Worm (Caenorhabditis elegans): ENCODE measurements around the gene adt-2.

adt-2 gene

ce11 chrX:7546509-7546908, 39.5 kb upstream of the adt-2 start, which contains the start of gene col-174:
TSS of gene col-174 (plus strand) at chrX:7546809.
- TF ChIP-seq mbf-1 (tag; optimal IDR thresholded peaks at IDR 0.05), result no peak
- TF ChIP-seq aly-2 (tag; optimal IDR thresholded peaks at IDR 0.05), result no peak
- TF ChIP-seq nhr-25 (tag; optimal IDR thresholded peaks at IDR 0.05), result no peak
- no peak for TF ChIP-seq F13H6.1 (tag; optimal IDR thresholded peaks at IDR 0.05)
- TF ChIP-seq nhr-23 (tag; optimal IDR thresholded peaks at IDR 0.05), result no peak
- TF ChIP-seq alr-1 (tag; optimal IDR thresholded peaks at IDR 0.05), result no peak
- no peak for TF ChIP-seq sma-9 (GFP tag; optimal IDR thresholded peaks at IDR 0.05)
- no peak for TF ChIP-seq sma-9 (tag; optimal IDR thresholded peaks at IDR 0.05)
- no peak for TF ChIP-seq nhr-21 (tag; optimal IDR thresholded peaks at IDR 0.05)
- TF ChIP-seq fos-1 (tag; optimal IDR thresholded peaks at IDR 0.05), result no peak
- TF ChIP-seq Y55F3AM.14 (GFP tag; optimal IDR thresholded peaks at IDR 0.05), result no peak

ce11 chrX:7547696-7548095, 38.3 kb upstream of the adt-2 start:
- TF ChIP-seq elt-3 (tag; optimal IDR thresholded peaks at IDR 0.05) (no peak), peb-1 (tag; optimal IDR thresholded peaks at IDR 0.05) (no peak), nhr-129 (tag; optimal IDR thresholded peaks at IDR 0.05) (no peak), ztf-1 (GFP tag; conservative IDR thresholded peaks at IDR 0.05) (no peak), ztf-4 (tag; optimal IDR thresholded peaks at IDR 0.05) (no peak), nhr-23 (tag; optimal IDR thresholded peaks at IDR 0.05) (no peak), nhr-237 (tag; optimal IDR thresholded peaks at IDR 0.05) (no peak), blmp-1 (tag; optimal IDR thresholded peaks at IDR 0.05; ENCODE audit: insufficient read depth) (no peak)

- TF ChIP-seq ama-1 (optimal IDR thresholded peaks at IDR 0.05) (no peak), aly-2 (tag; optimal IDR thresholded peaks at IDR 0.05) (no peak)
Measured at ce11 chrX:7548158-7548557, 37.9 kb upstream of the adt-2 start, which contains the start of gene F46C8.1. TSS of gene F46C8.1 (plus strand) at chrX:7548458.

ce11 chrX:7550452-7550851, 35.6 kb upstream of the adt-2 start:
- TF ChIP-seq egl-27 (tag; optimal IDR thresholded peaks at IDR 0.05) (no peak), elt-1 (tag; optimal IDR thresholded peaks at IDR 0.05) (no peak), ztf-11 (tag; optimal IDR thresholded peaks at IDR 0.05) (no peak), nhr-12 (tag; optimal IDR thresholded peaks at IDR 0.05) (no peak), nhr-21 (tag; optimal IDR thresholded peaks at IDR 0.05) (no peak), lin-13 (GFP tag; optimal IDR thresholded peaks at IDR 0.05) (no peak)

- TF ChIP-seq lin-39 (tag; optimal IDR thresholded peaks at IDR 0.05) (no peak), dmd-4 (tag; optimal IDR thresholded peaks at IDR 0.05) (no peak), ztf-4 (tag; optimal IDR thresholded peaks at IDR 0.05) (no peak), ceh-82 (tag; optimal IDR thresholded peaks at IDR 0.05) (no peak), nhr-10 (tag; optimal IDR thresholded peaks at IDR 0.05) (no peak), lin-11 (tag; optimal IDR thresholded peaks at IDR 0.05) (no peak), alr-1 (tag; optimal IDR thresholded peaks at IDR 0.05) (no peak), blmp-1 (tag; optimal IDR thresholded peaks at IDR 0.05; ENCODE audit: insufficient read depth) (peak; percentile 77)
Measured at ce11 chrX:7553331-7553730, 32.7 kb upstream of the adt-2 start.

ce11 chrX:7554326-7554725, 31.7 kb upstream of the adt-2 start, which contains the start of gene F46C8.8:
TSS of gene F46C8.8 (minus strand) at chrX:7554426.
- TF ChIP-seq unc-55 (GFP tag; optimal IDR thresholded peaks at IDR 0.05), result no peak
- no peak for TF ChIP-seq Y55F3AM.14 (GFP tag; optimal IDR thresholded peaks at IDR 0.05)
- no peak for TF ChIP-seq ztf-4 (tag; optimal IDR thresholded peaks at IDR 0.05)
- no peak for TF ChIP-seq lsy-2 (tag; optimal IDR thresholded peaks at IDR 0.05)
- TF ChIP-seq unc-62 (GFP tag; optimal IDR thresholded peaks at IDR 0.05), result no peak
- TF ChIP-seq zag-1 (tag; optimal IDR thresholded peaks at IDR 0.05), result no peak
- TF ChIP-seq nhr-25 (tag; optimal IDR thresholded peaks at IDR 0.05), result no peak
- no peak for TF ChIP-seq ama-1 (optimal IDR thresholded peaks at IDR 0.05)
- TF ChIP-seq mdl-1 (tag; optimal IDR thresholded peaks at IDR 0.05), result no peak
- no peak for TF ChIP-seq nhr-23 (tag; optimal IDR thresholded peaks at IDR 0.05)
- no peak for TF ChIP-seq lin-11 (tag; optimal IDR thresholded peaks at IDR 0.05)
- TF ChIP-seq nhr-21 (tag; optimal IDR thresholded peaks at IDR 0.05), result no peak
- no peak for TF ChIP-seq ztf-11 (tag; optimal IDR thresholded peaks at IDR 0.05)
- TF ChIP-seq lin-13 (GFP tag; optimal IDR thresholded peaks at IDR 0.05), result no peak
- TF ChIP-seq mbf-1 (tag; optimal IDR thresholded peaks at IDR 0.05), result no peak
- no peak for TF ChIP-seq nhr-237 (tag; optimal IDR thresholded peaks at IDR 0.05)
- TF ChIP-seq ZK546.5 (tag; optimal IDR thresholded peaks at IDR 0.05), result no peak
- no peak for TF ChIP-seq nhr-77 (tag; optimal IDR thresholded peaks at IDR 0.05)
- TF ChIP-seq C34F6.9 (tag; optimal IDR thresholded peaks at IDR 0.05), result no peak

All from whole organism, L2 larva.